Fruit fly (Drosophila melanogaster) whole organism, prepupa: ENCODE results near the gene CG8607.

ENCODE experiments used
- CG11294 ChIP-seq: fragments of 200-800 bp; sonication (Bioruptor generic); IDR thresholded peaks from 2 replicates; pipeline ENCODE4 v1.3.6; 2022; ENCODE audit warnings: missing biosample characterization, missing genetic modification characterization
- CG11902 ChIP-seq: fragments of 200-800 bp; sonication (Bioruptor generic); optimal IDR thresholded peaks from 3 replicates; lab custom pipeline; 2016; ENCODE audit warnings: missing biosample characterization, missing genetic modification characterization
- CG4318 ChIP-seq: fragments of 200-800 bp; sonication (Bioruptor generic); optimal IDR thresholded peaks from 3 replicates; lab custom pipeline; 2017; ENCODE audit warnings: missing biosample characterization, mild to moderate bottlenecking, missing genetic modification characterization
- Gug ChIP-seq: fragments of 200-800 bp; sonication (Bioruptor generic); IDR thresholded peaks from 2 replicates; pipeline ENCODE4 v1.3.6; 2022; ENCODE audit warnings: missing biosample characterization, missing genetic modification characterization
- Hr4 ChIP-seq: fragments of 200-800 bp; sonication (Bioruptor generic); optimal IDR thresholded peaks from 3 replicates; lab custom pipeline; 2016; ENCODE audit warnings: missing biosample characterization, missing genetic modification characterization
- Smox ChIP-seq: fragments of 200-800 bp; sonication (Bioruptor generic); optimal IDR thresholded peaks from 3 replicates; lab custom pipeline; 2016; ENCODE audit warnings: missing biosample characterization, missing genetic modification characterization
- net ChIP-seq: fragments of 200-800 bp; sonication (Bioruptor generic); optimal IDR thresholded peaks from 3 replicates; lab custom pipeline; 2016; ENCODE audit warnings: missing biosample characterization, missing genetic modification characterization

DNA sequence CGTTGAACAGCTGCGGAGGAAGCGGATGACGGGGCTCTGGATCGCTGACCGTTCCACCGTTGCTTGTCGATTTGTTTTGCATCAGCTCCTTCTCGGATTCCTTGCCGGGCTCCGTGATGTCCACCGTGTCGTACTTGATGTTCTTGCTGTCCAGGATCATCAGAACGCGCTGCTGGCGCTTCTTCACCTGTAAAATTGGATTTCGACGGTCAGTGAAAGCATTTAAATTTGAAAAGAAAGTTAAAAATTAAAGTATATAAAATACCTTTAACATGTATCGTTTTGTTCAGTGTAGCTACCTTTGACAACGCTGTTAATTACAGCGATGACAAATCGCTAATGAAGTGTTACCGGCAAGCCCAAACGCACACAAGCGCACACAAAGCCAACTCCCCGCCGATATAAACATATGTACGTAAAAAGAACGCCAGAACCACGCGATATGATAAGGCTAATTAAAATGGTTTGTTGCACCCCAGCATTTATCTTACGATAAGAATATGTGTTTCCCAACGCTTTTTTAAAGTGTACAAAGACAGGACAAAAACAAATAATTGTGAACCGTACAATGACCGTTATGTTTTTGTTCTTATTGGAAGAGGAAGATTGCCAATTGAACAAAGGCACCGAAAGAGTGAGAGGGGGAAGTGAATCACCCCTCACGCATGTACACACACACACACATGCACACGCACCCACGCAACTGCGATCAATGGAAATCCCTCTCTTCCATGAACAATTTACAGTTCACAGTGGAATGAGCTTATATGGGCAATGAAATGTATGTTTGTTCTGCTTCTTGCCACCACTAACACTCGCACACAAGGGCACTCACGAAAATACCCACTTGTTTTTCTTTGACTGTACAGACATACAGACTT is 48.2 kb downstream of the CG8607 start:
- no peak for TF ChIP-seq Smox (GFP tag; lab: Kevin White, UChicago)
- TF ChIP-seq Hr4, result peak; percentile 17
- TF ChIP-seq CG11294 (GFP tag; lab: Robert Waterston, UW), result no peak
- no peak for TF ChIP-seq net
- no peak for TF ChIP-seq Gug (GFP tag; lab: Robert Waterston, UW)
- no peak for TF ChIP-seq CG4318 (GFP tag; lab: Kevin White, UChicago)
- TF ChIP-seq CG11902, result no peak
